Worm (Caenorhabditis elegans) whole organism, midembryonic: ENCODE results near the gene R05D3.8.

Experiments used
- klf-2 ChIP-seq: fragments of 200-800 bp; sonication (Bioruptor generic); conservative IDR thresholded peaks from 2 replicates; pipeline ENCODE4 v1.3.6; 2022; ENCODE audit warnings: missing genetic modification reagents, missing genetic modification characterization, missing compliant biosample characterization
- med-1 ChIP-seq: sonication (generic microtip); optimal IDR thresholded peaks from 2 replicates; lab custom pipeline; 2017; ENCODE audit warnings: missing genetic modification characterization, mild to moderate bottlenecking, missing compliant biosample characterization, antibody characterized with exemption, missing genetic modification reagents; ENCODE audit not compliant: insufficient read depth
- tab-1 ChIP-seq: fragments of 200-800 bp; sonication (Bioruptor generic); IDR thresholded peaks from 2 replicates; pipeline ENCODE4 v1.3.6; 2022; ENCODE audit warnings: missing genetic modification characterization, missing compliant biosample characterization
- ztf-23 ChIP-seq: fragments of 200-800 bp; sonication (Bioruptor generic); IDR thresholded peaks from 2 replicates; pipeline ENCODE4 v1.3.6; 2022; ENCODE audit warnings: missing genetic modification reagents, missing genetic modification characterization, missing compliant biosample characterization

DNA sequence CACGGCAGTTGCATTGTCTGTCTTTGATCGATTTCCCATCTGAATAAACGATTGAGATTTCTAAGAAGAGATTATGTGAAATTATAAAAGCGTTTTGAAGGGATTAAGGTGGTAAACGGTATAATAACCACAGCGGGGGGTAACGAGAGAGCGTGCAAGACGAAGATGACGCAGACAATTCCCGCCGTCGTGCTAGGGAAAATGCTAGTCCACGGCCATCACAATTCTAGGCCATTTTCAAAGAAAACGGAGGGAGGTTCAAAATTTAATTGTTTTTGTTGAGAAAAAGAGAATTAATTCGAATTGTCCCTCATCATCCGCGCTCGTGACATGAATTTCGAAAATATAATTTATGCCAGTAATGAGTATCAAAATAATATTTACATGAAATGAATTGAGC lies 39.0 kb downstream of the R05D3.8 start, which contains the start of gene F10E9.11:
- TF ChIP-seq tab-1 (GFP tag; lab: Robert Waterston, UW) (no peak), klf-2 (GFP tag; lab: Robert Waterston, UW) (peak; percentile 62; the same call in 1 of the 2 replicates), ztf-23 (GFP tag; lab: Robert Waterston, UW) (peak; percentile 79; the same call in 1 of the 2 replicates), med-1 (GFP tag; lab: Kevin White, UChicago) (no peak)
